Worm (Caenorhabditis elegans) whole organism, L4/young adult: ENCODE data around the gene K08H2.7.

Source experiments
- W03F9.2 ChIP-seq: fragments of 150-350 bp; optimal IDR thresholded peaks from 2 replicates; lab custom pipeline; 2014; ENCODE audit warnings: missing biosample characterization, missing genetic modification characterization
- dao-5 ChIP-seq: sonication (generic microtip); optimal IDR thresholded peaks from 2 replicates; lab custom pipeline; 2016; ENCODE audit warnings: missing genotype, missing genetic modification characterization, moderate library complexity, missing compliant biosample characterization
- him-1 ChIP-seq: sonication (generic microtip); optimal IDR thresholded peaks from 2 replicates; lab custom pipeline; 2016; ENCODE audit warnings: missing genotype, missing genetic modification reagents, missing genetic modification characterization, missing compliant biosample characterization

K08H2.7 gene

DNA sequence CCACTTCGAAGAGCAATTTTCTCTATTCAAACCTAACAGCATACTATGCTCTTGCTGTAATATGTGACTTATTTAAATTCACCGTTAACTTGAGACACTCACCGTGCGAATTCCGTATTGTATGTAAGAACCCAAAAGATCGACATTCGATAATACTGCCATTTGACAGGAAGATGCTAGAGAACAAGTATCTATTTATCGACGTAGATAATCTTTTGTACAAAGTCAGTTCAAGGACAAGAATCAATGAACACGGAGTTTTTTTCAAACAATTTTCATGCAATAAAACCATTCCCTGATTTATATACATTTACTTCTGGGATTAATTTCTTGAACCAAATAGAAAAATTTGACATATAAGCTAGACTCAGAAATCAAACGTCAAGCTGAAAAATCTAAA is at the start of gene K08H2.7:
TSS of gene K08H2.7 (minus strand) at position 173 of the 400 bp plus-strand sequence.
- TF ChIP-seq W03F9.2 (tag; lab: Kevin White, UChicago) (no peak), dao-5 (no peak), him-1 (tag; lab: Kevin White, UChicago) (no peak)

DNA sequence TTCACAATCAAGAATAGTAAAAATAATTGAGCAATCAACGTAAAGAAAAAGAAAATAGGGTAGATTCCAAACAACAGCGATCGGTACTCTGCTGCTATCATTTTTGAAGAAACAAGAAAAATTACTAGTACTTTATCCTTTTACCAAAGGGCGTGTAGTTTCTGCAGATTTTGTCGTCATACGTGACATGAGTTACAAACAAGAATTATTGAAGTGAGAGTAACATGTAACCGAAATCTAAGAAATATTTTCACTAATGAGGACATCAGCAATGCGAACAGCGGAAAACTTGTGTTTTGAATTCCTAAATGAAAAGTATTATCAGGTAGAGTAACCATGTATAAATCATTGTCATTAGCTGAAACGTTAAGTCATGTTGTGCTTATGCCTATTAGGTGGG is 46.4 kb upstream of the K08H2.7 start, which contains the start of gene srd-36:
TSS of gene srd-36 (minus strand) at position 101 of the 400 bp plus-strand sequence.
- TF ChIP-seq dao-5 (no peak), W03F9.2 (tag; lab: Kevin White, UChicago) (no peak), him-1 (tag; lab: Kevin White, UChicago) (no peak)

DNA sequence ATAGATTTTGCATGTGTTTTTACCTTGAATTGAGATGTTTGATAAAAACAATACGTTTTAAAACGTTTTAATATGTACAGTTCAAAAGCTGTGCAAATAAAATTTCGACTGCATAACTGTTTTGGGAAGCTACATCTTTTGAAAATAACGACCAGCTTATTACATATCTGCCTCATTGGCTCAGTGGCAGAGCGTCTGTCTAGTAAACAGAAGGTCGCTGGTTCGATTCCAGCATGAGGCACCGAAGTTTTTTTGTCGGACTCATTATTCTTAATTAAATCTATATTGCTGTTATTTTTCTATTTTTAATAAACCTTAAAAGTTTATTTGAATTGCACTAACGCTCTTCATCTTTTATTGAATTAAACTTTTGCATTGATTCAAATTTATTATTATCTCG is 44.8 kb upstream of the K08H2.7 start:
- TF ChIP-seq dao-5, result no peak
- no peak for TF ChIP-seq him-1 (tag; lab: Kevin White, UChicago)
- TF ChIP-seq W03F9.2 (tag; lab: Kevin White, UChicago), result no peak

DNA sequence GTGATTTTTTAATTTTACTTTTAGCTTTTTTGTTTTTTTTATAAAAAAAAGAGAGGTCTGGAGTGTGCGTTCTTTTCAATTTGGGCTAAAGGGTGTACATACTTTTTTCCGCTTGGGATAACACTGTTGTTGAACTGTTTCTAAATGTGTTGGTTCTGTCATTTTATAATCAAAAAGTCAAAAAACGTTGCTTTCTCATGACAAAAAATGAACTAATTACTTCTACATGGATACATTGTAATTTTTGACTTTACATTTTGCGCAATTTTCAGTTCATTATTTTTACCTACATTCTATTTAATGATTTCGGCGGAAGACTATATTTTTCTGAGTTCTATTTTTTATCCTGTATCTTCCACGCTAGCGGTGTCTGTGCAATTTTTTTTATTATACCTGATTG is 43.3 kb upstream of the K08H2.7 start, which contains the start of gene srd-38:
TSS of gene srd-38 (plus strand) at position 301 of the 400 bp plus-strand sequence.
- TF ChIP-seq W03F9.2 (tag; lab: Kevin White, UChicago) (no peak), dao-5 (no peak), him-1 (tag; lab: Kevin White, UChicago) (no peak)

DNA sequence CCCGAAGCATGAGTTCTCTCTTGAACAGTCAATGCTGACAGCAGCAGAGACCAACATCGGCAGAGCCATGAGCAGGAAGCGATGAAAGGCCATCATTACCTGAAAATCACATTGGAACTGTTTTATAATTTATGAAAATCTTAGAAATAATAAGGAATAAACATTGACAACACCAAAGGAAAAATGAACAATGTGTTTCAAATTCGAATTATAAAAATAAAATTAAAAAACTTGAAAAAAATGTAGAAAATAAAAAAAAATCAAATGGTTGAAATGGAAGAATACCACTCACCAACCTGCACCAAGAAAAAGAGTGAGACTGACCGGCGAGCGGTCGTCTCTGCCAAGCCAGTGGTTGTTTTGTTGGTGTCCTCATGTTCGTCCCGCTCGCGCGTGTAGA is 42.3 kb upstream of the K08H2.7 start, which contains the start of gene R04D3.3:
TSS of gene R04D3.3 (minus strand) at position 101 of the 400 bp plus-strand sequence.
- TF ChIP-seq W03F9.2 (tag; lab: Kevin White, UChicago), result no peak
- no peak for TF ChIP-seq dao-5
- TF ChIP-seq him-1 (tag; lab: Kevin White, UChicago), result no peak

DNA sequence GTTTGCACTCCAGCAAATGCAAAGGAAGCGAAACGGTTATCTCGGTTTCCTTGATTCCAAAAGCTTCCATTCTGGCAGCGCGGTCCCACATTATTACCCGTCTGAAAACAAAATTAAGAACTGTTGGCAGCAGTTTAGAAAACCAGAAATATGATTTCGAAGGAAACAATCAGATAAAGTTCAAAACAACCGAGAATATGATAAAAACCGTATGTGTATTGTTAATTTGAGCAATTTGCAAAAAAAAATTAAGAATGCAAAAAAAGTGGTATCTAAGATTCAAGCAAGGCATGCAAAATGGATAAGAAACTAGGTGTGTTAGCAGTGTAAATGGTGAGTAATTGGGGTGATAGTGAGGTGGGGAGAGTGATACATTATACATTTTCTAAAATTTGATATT is 40.5 kb upstream of the K08H2.7 start, which contains the start of gene R04D3.4:
TSS of gene R04D3.4 (minus strand) at position 101 of the 400 bp plus-strand sequence.
- no peak for TF ChIP-seq dao-5
- TF ChIP-seq W03F9.2 (tag; lab: Kevin White, UChicago), result no peak
- no peak for TF ChIP-seq him-1 (tag; lab: Kevin White, UChicago)

DNA sequence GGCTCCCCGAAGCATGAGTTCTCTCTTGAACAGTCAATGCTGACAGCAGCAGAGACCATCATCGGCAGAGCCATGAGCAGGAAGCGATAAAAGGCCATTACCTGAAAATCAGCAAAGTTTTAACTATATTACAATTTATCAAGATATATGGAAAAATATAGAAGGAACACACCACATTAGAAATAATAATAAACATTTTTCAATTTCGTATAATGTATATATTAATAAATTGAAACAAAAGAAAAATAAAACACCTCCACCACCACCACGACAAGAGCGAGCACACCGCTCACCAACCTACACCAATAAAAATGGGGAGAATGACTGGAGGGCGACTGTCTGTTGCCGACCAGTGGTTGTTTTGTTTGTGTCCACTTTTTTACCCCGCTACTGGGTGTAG is 38.3 kb upstream of the K08H2.7 start, which contains the start of gene R04D3.2:
TSS of gene R04D3.2 (minus strand) at position 101 of the 400 bp plus-strand sequence.
- TF ChIP-seq W03F9.2 (tag; lab: Kevin White, UChicago) (no peak), dao-5 (no peak), him-1 (tag; lab: Kevin White, UChicago) (no peak)

DNA sequence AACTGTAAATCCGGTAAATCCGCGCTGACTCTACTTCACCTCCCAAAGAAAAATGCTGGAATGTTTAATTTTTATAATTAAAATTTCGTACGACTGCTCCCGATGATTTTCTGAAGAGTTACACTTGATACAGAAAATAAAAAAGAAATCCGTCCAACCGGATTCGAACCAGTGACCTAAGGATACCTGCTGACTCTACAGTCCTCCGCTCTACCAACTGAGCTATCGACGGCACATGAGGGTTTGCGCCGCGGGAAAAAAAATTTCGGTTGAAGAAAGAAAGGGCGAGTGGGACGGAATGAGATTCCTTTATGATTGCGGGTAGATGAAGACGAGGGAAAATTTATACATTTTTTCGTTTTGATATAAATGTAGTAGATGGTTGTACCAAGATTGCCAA is 36.4 kb upstream of the K08H2.7 start:
- TF ChIP-seq dao-5 (no peak), him-1 (tag; lab: Kevin White, UChicago) (no peak), W03F9.2 (tag; lab: Kevin White, UChicago) (no peak)

DNA sequence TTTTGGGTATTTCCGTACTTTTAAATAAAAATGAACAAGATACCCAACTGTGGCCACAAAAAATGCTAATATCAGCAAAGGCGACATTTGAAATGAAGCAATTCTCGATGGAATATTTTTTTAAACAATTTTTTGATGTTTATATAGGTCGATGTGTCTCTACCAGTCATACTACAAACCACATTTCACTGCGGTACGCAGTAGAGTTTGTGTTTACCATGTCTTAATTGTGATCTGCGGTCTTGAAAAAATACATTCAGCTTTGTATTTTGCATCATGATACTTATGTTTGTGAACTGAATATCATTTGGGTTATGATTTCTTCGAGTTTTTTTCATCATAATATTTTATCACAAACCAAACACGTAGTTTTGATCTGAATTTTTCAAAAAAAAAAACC is 35.9 kb upstream of the K08H2.7 start, which contains the start of gene cyp-14A4:
TSS of gene cyp-14A4 (minus strand) at position 107 of the 400 bp plus-strand sequence.
- TF ChIP-seq him-1 (tag; lab: Kevin White, UChicago), result no peak
- TF ChIP-seq dao-5, result no peak
- no peak for TF ChIP-seq W03F9.2 (tag; lab: Kevin White, UChicago)

DNA sequence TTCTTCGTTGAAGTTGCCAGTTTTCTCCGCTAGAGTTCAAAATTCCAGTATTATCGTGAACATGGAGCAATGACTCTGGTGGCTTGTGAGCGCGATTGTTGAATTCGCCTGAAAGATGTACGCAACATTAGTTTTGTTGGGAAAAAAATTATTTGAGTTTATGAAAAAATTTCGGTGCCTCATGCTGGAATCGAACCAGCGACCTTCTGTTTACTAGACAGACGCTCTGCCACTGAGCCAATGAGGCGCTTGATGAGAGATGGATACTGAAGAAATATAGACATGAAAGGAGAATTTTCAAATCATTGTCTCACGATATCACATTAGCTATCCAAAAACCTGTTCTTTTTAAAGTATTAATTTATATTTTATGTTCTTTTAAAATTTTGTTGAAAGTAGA is 35.2 kb upstream of the K08H2.7 start:
- no peak for TF ChIP-seq W03F9.2 (tag; lab: Kevin White, UChicago)
- TF ChIP-seq him-1 (tag; lab: Kevin White, UChicago), result no peak
- TF ChIP-seq dao-5, result no peak

DNA sequence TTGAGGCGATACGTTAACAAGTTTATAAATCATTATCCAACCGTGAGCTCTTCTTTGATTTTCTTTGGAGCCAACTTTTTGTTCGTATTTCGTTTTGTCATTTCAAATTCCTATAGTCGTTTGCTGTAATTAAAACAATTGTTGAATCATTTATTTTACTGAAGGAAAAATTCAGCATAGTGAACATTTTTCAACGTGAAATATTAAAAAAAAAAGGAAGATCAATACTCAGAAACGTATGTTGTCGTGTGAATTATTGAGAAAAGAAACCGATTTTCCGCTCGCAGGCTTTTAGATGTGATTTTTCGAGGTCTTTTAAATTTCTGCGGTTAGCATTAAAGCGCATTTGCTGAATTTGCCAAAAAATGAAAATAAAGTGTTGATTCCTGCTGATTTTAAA is 30.6 kb upstream of the K08H2.7 start, which contains the start of gene phf-33:
TSS of gene phf-33 (minus strand) at position 101 of the 400 bp plus-strand sequence.
- TF ChIP-seq dao-5, result no peak
- no peak for TF ChIP-seq him-1 (tag; lab: Kevin White, UChicago)
- TF ChIP-seq W03F9.2 (tag; lab: Kevin White, UChicago), result no peak

DNA sequence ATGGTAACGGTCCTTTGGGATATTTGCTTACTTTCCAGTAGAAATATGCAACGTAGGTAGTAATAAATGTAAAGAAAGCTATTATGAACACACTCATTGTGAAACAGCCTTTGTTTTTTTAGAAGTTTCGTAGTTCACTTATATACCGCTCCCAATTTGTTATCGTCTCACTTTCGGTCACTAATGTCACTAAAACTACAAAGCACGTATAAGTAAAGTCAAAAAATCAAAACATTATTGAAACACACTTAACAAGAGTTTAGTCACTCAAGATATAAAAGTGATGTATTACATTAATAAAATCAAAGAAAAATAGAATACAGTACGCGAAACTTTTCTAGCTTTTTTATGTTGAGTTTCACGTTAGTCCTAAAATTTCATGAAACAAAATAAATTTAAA is 25.9 kb upstream of the K08H2.7 start, which contains the start of gene cyp-14A3:
TSS of gene cyp-14A3 (minus strand) at position 101 of the 400 bp plus-strand sequence.
- TF ChIP-seq him-1 (tag; lab: Kevin White, UChicago) (no peak), W03F9.2 (tag; lab: Kevin White, UChicago) (no peak), dao-5 (no peak)

DNA sequence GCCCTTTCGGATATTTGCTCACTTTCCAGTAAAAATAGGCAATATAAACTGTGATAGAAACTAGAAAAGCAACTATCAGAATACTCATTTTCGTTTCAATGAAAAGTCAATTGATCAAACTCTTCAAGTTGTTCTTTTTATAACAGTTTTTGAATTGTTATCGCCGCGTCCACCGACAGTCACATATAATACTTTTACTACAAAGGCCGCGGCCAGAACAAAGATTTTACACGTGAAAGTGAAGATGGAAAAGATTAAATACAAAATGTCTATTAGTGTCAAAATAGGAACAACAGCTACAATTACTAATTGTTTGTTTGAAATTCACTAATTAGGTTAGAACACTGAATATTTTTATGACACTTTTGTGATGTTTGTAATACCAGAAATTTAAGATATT is 21.3 kb upstream of the K08H2.7 start, which contains the start of gene cyp-14A2:
TSS of gene cyp-14A2 (minus strand) at position 101 of the 400 bp plus-strand sequence.
- TF ChIP-seq dao-5, result no peak
- no peak for TF ChIP-seq W03F9.2 (tag; lab: Kevin White, UChicago)
- no peak for TF ChIP-seq him-1 (tag; lab: Kevin White, UChicago)

DNA sequence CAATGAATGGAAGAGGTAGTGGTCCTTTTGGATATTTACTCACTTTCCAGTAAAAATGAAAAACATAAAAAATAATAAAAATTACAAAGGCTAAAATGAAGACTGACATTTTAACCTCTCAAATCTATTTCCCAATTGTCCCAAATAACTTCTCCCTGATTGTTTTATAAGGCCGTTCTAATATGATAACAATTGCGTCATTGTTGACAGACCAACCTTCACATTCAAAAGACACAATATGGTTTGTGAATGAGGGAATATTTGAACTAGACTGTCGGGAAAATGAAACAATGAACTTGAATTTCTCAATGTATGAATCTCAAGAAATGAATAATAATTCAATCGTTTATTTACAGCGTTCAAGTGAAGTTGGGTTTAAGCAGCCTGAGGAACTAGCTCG is 19.0 kb upstream of the K08H2.7 start, which contains the start of gene cyp-14A1:
TSS of gene cyp-14A1 (minus strand) at position 126 of the 400 bp plus-strand sequence.
- no peak for TF ChIP-seq dao-5
- no peak for TF ChIP-seq him-1 (tag; lab: Kevin White, UChicago)
- no peak for TF ChIP-seq W03F9.2 (tag; lab: Kevin White, UChicago)
